Worm (Caenorhabditis elegans) whole organism, late embryonic: ENCODE measurements around the gene egg-1.
A peak's percentile ranks its signal among the peaks of the same experiment; 100 is the strongest.

Experiments
- ceh-2 ChIP-seq: sonication (generic microtip); optimal IDR thresholded peaks from 2 replicates; lab custom pipeline; 2016; ENCODE audit warnings: missing genotype, missing genetic modification characterization, missing compliant biosample characterization
- ceh-30 ChIP-seq: fragments of 150-350 bp; optimal IDR thresholded peaks from 2 replicates; lab custom pipeline; 2014; ENCODE audit warnings: missing biosample characterization, missing genetic modification characterization
- ceh-31 ChIP-seq: sonication (generic microtip); optimal IDR thresholded peaks from 2 replicates; lab custom pipeline; 2016; ENCODE audit warnings: missing genetic modification characterization, missing compliant biosample characterization
- fkh-10 ChIP-seq: fragments of 150-350 bp; optimal IDR thresholded peaks from 2 replicates; lab custom pipeline; 2014; ENCODE audit warnings: missing biosample characterization, missing genetic modification reagents, missing genetic modification characterization
- lim-6 ChIP-seq: sonication (generic microtip); optimal IDR thresholded peaks from 2 replicates; lab custom pipeline; 2016; ENCODE audit warnings: missing genetic modification characterization, missing compliant biosample characterization
- nfya-1 ChIP-seq: sonication (generic microtip); optimal IDR thresholded peaks from 2 replicates; lab custom pipeline; 2017; ENCODE audit warnings: missing genetic modification characterization, mild to moderate bottlenecking, missing compliant biosample characterization, antibody characterized with exemption, moderate library complexity
- nhr-11 ChIP-seq: fragments of 150-350 bp; optimal IDR thresholded peaks from 2 replicates; lab custom pipeline; 2014; ENCODE audit warnings: missing biosample characterization, missing genetic modification characterization
- npax-4 ChIP-seq: sonication (generic microtip); optimal IDR thresholded peaks from 2 replicates; lab custom pipeline; 2016; ENCODE audit warnings: missing genetic modification characterization, missing compliant biosample characterization
- pqm-1 ChIP-seq: sonication (generic microtip); optimal IDR thresholded peaks from 2 replicates; lab custom pipeline; 2016; ENCODE audit warnings: missing genetic modification characterization, missing compliant biosample characterization
- sdc-2 ChIP-seq: sonication (generic microtip); optimal IDR thresholded peaks from 2 replicates; lab custom pipeline; 2016; ENCODE audit warnings: missing genotype, missing genetic modification characterization, missing compliant biosample characterization

ce11 chrIII:5721488-5721887, 6.5 kb upstream of the egg-1 start:
- no peak for TF ChIP-seq ceh-2 (tag; lab: Kevin White, UChicago)
- TF ChIP-seq nhr-11 (tag; lab: Kevin White, UChicago) = no peak
- TF ChIP-seq fkh-10 (GFP tag; lab: Kevin White, UChicago) = no peak
- TF ChIP-seq ceh-30 (tag; lab: Kevin White, UChicago) = no peak
- no peak for TF ChIP-seq npax-4
- TF ChIP-seq sdc-2 = no peak
- TF ChIP-seq pqm-1 (tag; lab: Kevin White, UChicago) = no peak
- TF ChIP-seq ceh-31 (tag; lab: Kevin White, UChicago) = no peak
- TF ChIP-seq lim-6 (tag; lab: Kevin White, UChicago) = no peak
- TF ChIP-seq nfya-1 = peak; percentile 3
